Worm (Caenorhabditis elegans): Measurements from ENCODE around the gene trpa-1.

ce11 chrIV:11885313-11885712 lies 21.0 kb downstream of the trpa-1 start, which contains the start of gene let-653:
- TF ChIP-seq mdl-1 (tag; optimal IDR thresholded peaks at IDR 0.05) (no peak), fos-1 (tag; optimal IDR thresholded peaks at IDR 0.05) (no peak), nhr-237 (tag; optimal IDR thresholded peaks at IDR 0.05) (no peak), unc-39 (tag; optimal IDR thresholded peaks at IDR 0.05) (no peak), jun-1 (tag; optimal IDR thresholded peaks at IDR 0.05) (no peak), nhr-41 (GFP tag; IDR thresholded peaks at IDR 0.05) (no peak), mxl-3 (GFP tag; optimal IDR thresholded peaks at IDR 0.05) (no peak), unc-130 (GFP tag; optimal IDR thresholded peaks at IDR 0.05) (no peak), lsy-2 (tag; optimal IDR thresholded peaks at IDR 0.05) (no peak), ama-1 (optimal IDR thresholded peaks at IDR 0.05) (no peak), daf-8 (GFP tag; IDR thresholded peaks at IDR 0.05) (no peak)

Data from whole organism, L4 larva.